Worm (Caenorhabditis elegans): ENCODE measurements around the gene srj-10.

Gene srj-10

ce11 chrV:16073856-16074255 is at the start of gene srj-10:
TSS of gene srj-10 (minus strand) at chrV:16073956.
- TF ChIP-seq nhr-28 (tag; optimal IDR thresholded peaks at IDR 0.05) (no peak), nhr-12 (tag; optimal IDR thresholded peaks at IDR 0.05) (no peak), unc-62 (GFP tag; optimal IDR thresholded peaks at IDR 0.05) (no peak), nhr-2 (tag; optimal IDR thresholded peaks at IDR 0.05) (no peak), elt-3 (tag; optimal IDR thresholded peaks at IDR 0.05) (no peak), nhr-76 (tag; optimal IDR thresholded peaks at IDR 0.05) (no peak), sem-2 (GFP tag; optimal IDR thresholded peaks at IDR 0.05) (no peak), lsy-2 (tag; optimal IDR thresholded peaks at IDR 0.05) (no peak), tbx-8 (GFP tag; optimal IDR thresholded peaks at IDR 0.05) (no peak), lin-32 (GFP tag; optimal IDR thresholded peaks at IDR 0.05) (no peak), blmp-1 (tag; optimal IDR thresholded peaks at IDR 0.05) (no peak), pha-4 (tag; optimal IDR thresholded peaks at IDR 0.05) (no peak), sptf-1 (tag; optimal IDR thresholded peaks at IDR 0.05) (no peak), mab-5 (tag; optimal IDR thresholded peaks at IDR 0.05) (no peak), ham-2 (GFP tag; optimal IDR thresholded peaks at IDR 0.05) (no peak), M03D4.4 (tag; optimal IDR thresholded peaks at IDR 0.05) (no peak)

ce11 chrV:16121451-16121850 is 47.7 kb upstream of the srj-10 start:
- TF ChIP-seq drap-1 (GFP tag; optimal IDR thresholded peaks at IDR 0.05) = no peak
- TF ChIP-seq nhr-2 (tag; optimal IDR thresholded peaks at IDR 0.05) = no peak
- TF ChIP-seq sem-2 (GFP tag; optimal IDR thresholded peaks at IDR 0.05) = no peak
- TF ChIP-seq blmp-1 (tag; optimal IDR thresholded peaks at IDR 0.05) = no peak
- TF ChIP-seq ceh-43 (GFP tag; optimal IDR thresholded peaks at IDR 0.05) = no peak
- no peak for TF ChIP-seq bed-3 (GFP tag; optimal IDR thresholded peaks at IDR 0.05)
- TF ChIP-seq snpc-4 (tag; optimal IDR thresholded peaks at IDR 0.05) = no peak
- no peak for TF ChIP-seq elt-3 (tag; optimal IDR thresholded peaks at IDR 0.05)
- no peak for TF ChIP-seq nhr-237 (tag; optimal IDR thresholded peaks at IDR 0.05)
- TF ChIP-seq pha-4 (tag; optimal IDR thresholded peaks at IDR 0.05) = no peak
- TF ChIP-seq tbx-8 (GFP tag; optimal IDR thresholded peaks at IDR 0.05) = no peak
- no peak for TF ChIP-seq lsy-2 (tag; optimal IDR thresholded peaks at IDR 0.05)
- TF ChIP-seq ceh-39 (tag; optimal IDR thresholded peaks at IDR 0.05) = no peak

DNA sequence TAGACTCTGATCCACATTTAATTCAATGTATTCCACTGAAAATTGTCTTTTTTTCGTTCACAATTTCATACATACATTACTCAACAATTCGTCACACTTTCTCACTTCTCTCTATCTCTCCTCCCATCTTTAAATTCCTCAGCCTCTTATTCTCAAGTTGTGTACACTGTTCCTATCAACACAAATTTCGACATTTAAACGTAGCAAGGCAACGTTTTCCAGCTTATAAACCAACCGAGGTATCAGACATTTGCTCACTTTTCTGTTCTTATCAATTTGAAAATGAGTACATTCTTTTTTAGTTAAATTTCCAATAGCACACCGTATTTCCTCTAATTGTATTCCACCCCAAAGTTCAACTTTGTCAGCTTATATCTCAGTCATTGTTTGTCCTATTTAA is 47.2 kb upstream of the srj-10 start, which contains the start of gene skr-3:
Gene skr-3, plus strand, starts transcription at position 163 of the 400 bp plus-strand sequence.
- no peak for TF ChIP-seq tbx-8 (GFP tag; optimal IDR thresholded peaks at IDR 0.05)
- TF ChIP-seq elt-1 (tag; optimal IDR thresholded peaks at IDR 0.05; ENCODE audit: borderline replicate concordance, insufficient read depth) = no peak
- TF ChIP-seq unc-39 (tag; optimal IDR thresholded peaks at IDR 0.05) = no peak
- no peak for TF ChIP-seq ceh-83 (GFP tag; optimal IDR thresholded peaks at IDR 0.05)
- no peak for TF ChIP-seq elt-3 (tag; optimal IDR thresholded peaks at IDR 0.05)
- TF ChIP-seq ceh-43 (GFP tag; optimal IDR thresholded peaks at IDR 0.05) = no peak
- no peak for TF ChIP-seq snpc-4 (tag; optimal IDR thresholded peaks at IDR 0.05)
- TF ChIP-seq lsy-2 (tag; optimal IDR thresholded peaks at IDR 0.05) = no peak
- TF ChIP-seq flh-1 (GFP tag; optimal IDR thresholded peaks at IDR 0.05) = no peak
- TF ChIP-seq M03D4.4 (tag; optimal IDR thresholded peaks at IDR 0.05) = no peak
- TF ChIP-seq nhr-12 (tag; optimal IDR thresholded peaks at IDR 0.05) = no peak

DNA sequence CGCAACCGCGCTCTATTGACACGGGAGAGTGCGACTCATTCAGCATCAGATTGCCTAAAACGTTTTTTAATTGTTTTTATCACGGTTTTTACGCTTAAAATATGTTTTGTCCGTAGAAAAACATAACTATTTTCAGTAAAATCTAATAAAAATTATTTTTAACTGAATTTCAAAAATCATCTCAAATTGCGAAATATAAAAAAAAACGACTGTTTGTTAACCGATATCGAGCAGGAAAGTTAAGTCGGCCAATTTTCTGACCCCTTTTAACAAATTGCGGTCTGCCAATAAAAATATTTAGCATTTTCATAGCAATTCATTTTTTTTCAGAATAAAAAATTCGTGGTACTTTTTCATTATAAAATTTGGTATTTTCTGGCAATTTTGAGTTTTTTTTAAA is 46.7 kb upstream of the srj-10 start:
- TF ChIP-seq nhr-2 (tag; optimal IDR thresholded peaks at IDR 0.05) = no peak

- TF ChIP-seq nhr-76 (tag; optimal IDR thresholded peaks at IDR 0.05) = no peak
- no peak for TF ChIP-seq zip-8 (tag; optimal IDR thresholded peaks at IDR 0.05)
- no peak for TF ChIP-seq lin-13 (tag; optimal IDR thresholded peaks at IDR 0.05)
- TF ChIP-seq ceh-43 (GFP tag; optimal IDR thresholded peaks at IDR 0.05) = no peak
- no peak for TF ChIP-seq lin-32 (GFP tag; optimal IDR thresholded peaks at IDR 0.05)
- no peak for TF ChIP-seq nhr-2 (tag; optimal IDR thresholded peaks at IDR 0.05)
- no peak for TF ChIP-seq flh-1 (GFP tag; optimal IDR thresholded peaks at IDR 0.05)
- no peak for TF ChIP-seq bed-3 (GFP tag; optimal IDR thresholded peaks at IDR 0.05)
- no peak for TF ChIP-seq ztf-11 (tag; optimal IDR thresholded peaks at IDR 0.05)
- TF ChIP-seq lsy-2 (tag; optimal IDR thresholded peaks at IDR 0.05) = no peak
- TF ChIP-seq ceh-83 (GFP tag; optimal IDR thresholded peaks at IDR 0.05) = no peak
- no peak for TF ChIP-seq pha-4 (tag; optimal IDR thresholded peaks at IDR 0.05)
- no peak for TF ChIP-seq mab-5 (tag; optimal IDR thresholded peaks at IDR 0.05)
- TF ChIP-seq cnd-1 (tag; optimal IDR thresholded peaks at IDR 0.05) = no peak
- TF ChIP-seq ceh-39 (tag; optimal IDR thresholded peaks at IDR 0.05) = no peak
- no peak for TF ChIP-seq M03D4.4 (tag; optimal IDR thresholded peaks at IDR 0.05)
- TF ChIP-seq mep-1 (tag; optimal IDR thresholded peaks at IDR 0.05) = no peak
- TF ChIP-seq ces-1 (GFP tag; optimal IDR thresholded peaks at IDR 0.05) = no peak
- no peak for TF ChIP-seq nhr-237 (tag; optimal IDR thresholded peaks at IDR 0.05)
Measured at ce11 chrV:16118601-16119000, 44.8 kb upstream of the srj-10 start, which contains the start of gene str-103. TSS of gene str-103 (minus strand) at chrV:16118701.
